Worm (Caenorhabditis elegans) whole organism, early embryonic: Measurements from ENCODE around the gene noca-1.

ENCODE experiments used
- B0310.2 ChIP-seq: sonication (generic microtip); optimal IDR thresholded peaks from 2 replicates; lab custom pipeline; 2016; ENCODE audit warnings: mild to moderate bottlenecking, missing genetic modification characterization, missing compliant biosample characterization
- F13C5.2 ChIP-seq: sonication (generic microtip); optimal IDR thresholded peaks from 2 replicates; lab custom pipeline; 2017; ENCODE audit warnings: mild to moderate bottlenecking, missing genetic modification characterization, inconsistent platforms, missing compliant biosample characterization
- aly-1 ChIP-seq: sonication (generic microtip); optimal IDR thresholded peaks from 2 replicates; lab custom pipeline; 2016; ENCODE audit warnings: missing genetic modification characterization, missing compliant biosample characterization
- ama-1 ChIP-seq: fragments of 150-350 bp; optimal IDR thresholded peaks from 2 replicates; lab custom pipeline; 2014
- ceh-13 ChIP-seq: fragments of 200-800 bp; sonication (Bioruptor generic); optimal IDR thresholded peaks from 2 replicates; lab custom pipeline; 2018; ENCODE audit warnings: mild to moderate bottlenecking, missing genetic modification characterization, missing compliant biosample characterization
- ceh-36 ChIP-seq: sonication (generic microtip); optimal IDR thresholded peaks from 2 replicates; lab custom pipeline; 2016; ENCODE audit warnings: missing genetic modification characterization, inconsistent platforms, missing compliant biosample characterization
- ets-7 ChIP-seq: sonication (generic microtip); optimal IDR thresholded peaks from 2 replicates; lab custom pipeline; 2016; ENCODE audit warnings: missing genotype, missing genetic modification characterization, missing compliant biosample characterization
- flt-1 ChIP-seq: fragments of 200-800 bp; sonication (Bioruptor generic); IDR thresholded peaks from 2 replicates; pipeline ENCODE4 v1.3.6; 2022; ENCODE audit warnings: missing genetic modification characterization, missing compliant biosample characterization
- hmbx-1 ChIP-seq: sonication (generic microtip); optimal IDR thresholded peaks from 2 replicates; lab custom pipeline; 2016; ENCODE audit warnings: mild to moderate bottlenecking, missing genetic modification characterization, missing compliant biosample characterization
- hmg-4 ChIP-seq: fragments of 200-800 bp; sonication (Bioruptor generic); optimal IDR thresholded peaks from 2 replicates; lab custom pipeline; 2018; ENCODE audit warnings: mild to moderate bottlenecking, missing genetic modification characterization, missing compliant biosample characterization
- hnd-1 ChIP-seq: sonication (generic microtip); optimal IDR thresholded peaks from 2 replicates; lab custom pipeline; 2016; ENCODE audit warnings: missing genetic modification characterization, missing compliant biosample characterization
- pes-1 ChIP-seq: fragments of 200-800 bp; sonication (Bioruptor generic); IDR thresholded peaks from 2 replicates; pipeline ENCODE4 v1.3.6; 2022; ENCODE audit warnings: missing genetic modification reagents, missing genetic modification characterization, missing compliant biosample characterization
- scrt-1 ChIP-seq: fragments of 200-800 bp; sonication (Bioruptor generic); IDR thresholded peaks from 2 replicates; pipeline ENCODE4 v1.3.6; 2022; ENCODE audit warnings: missing genetic modification characterization, missing compliant biosample characterization
- sea-1 ChIP-seq: fragments of 200-800 bp; sonication (Bioruptor generic); conservative IDR thresholded peaks from 2 replicates; pipeline ENCODE4 v1.3.6; 2022; ENCODE audit warnings: missing genetic modification characterization, missing compliant biosample characterization
- tbx-11 ChIP-seq: fragments of 200-800 bp; sonication (Bioruptor generic); IDR thresholded peaks from 2 replicates; pipeline ENCODE4 v1.3.6; 2022; ENCODE audit warnings: missing genetic modification characterization, missing compliant biosample characterization
- tbx-37 ChIP-seq: fragments of 200-800 bp; sonication (Bioruptor generic); conservative IDR thresholded peaks from 2 replicates; pipeline ENCODE4 v1.3.6; 2022; ENCODE audit warnings: missing genetic modification reagents, missing genetic modification characterization, missing compliant biosample characterization
- tra-4 ChIP-seq: sonication (generic microtip); optimal IDR thresholded peaks from 2 replicates; lab custom pipeline; 2017; ENCODE audit warnings: missing genetic modification characterization, missing compliant biosample characterization

The noca-1 gene

DNA sequence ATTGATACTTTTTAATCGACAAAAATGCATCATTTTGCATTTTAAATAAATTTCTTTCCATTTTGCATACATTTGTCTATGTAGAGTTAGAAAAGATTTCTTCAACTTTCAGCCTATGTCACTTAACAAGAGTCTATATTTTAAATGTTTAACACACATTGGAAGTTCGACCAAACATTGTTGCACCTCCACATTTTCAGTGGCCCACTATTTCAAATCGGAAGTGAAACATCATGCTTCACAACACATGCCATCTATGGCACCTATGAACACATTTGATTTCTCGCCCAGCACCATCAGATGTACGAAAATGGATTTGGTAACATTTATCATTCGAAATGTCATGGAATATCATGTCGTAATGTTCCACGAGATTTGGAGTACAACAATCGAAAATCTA, 14.0 kb upstream of the noca-1 start, which contains the start of gene dhc-3:
dhc-3 (plus strand) TSS at position 301 of the 400 bp plus-strand sequence.
- TF ChIP-seq tra-4 (no peak), aly-1 (tag; lab: Kevin White, UChicago) (no peak), ceh-36 (tag; lab: Kevin White, UChicago) (no peak), hmbx-1 (tag; lab: Kevin White, UChicago) (no peak), B0310.2 (tag; lab: Kevin White, UChicago) (no peak), flt-1 (no peak), F13C5.2 (tag; lab: Kevin White, UChicago) (no peak), pes-1 (no peak), hnd-1 (no peak), tbx-37 (GFP tag; lab: Robert Waterston, UW) (no peak), ama-1 (lab: Kevin White, UChicago) (no peak), sea-1 (no peak), hmg-4 (GFP tag; lab: Kevin White, UChicago) (no peak), tbx-11 (no peak)

DNA sequence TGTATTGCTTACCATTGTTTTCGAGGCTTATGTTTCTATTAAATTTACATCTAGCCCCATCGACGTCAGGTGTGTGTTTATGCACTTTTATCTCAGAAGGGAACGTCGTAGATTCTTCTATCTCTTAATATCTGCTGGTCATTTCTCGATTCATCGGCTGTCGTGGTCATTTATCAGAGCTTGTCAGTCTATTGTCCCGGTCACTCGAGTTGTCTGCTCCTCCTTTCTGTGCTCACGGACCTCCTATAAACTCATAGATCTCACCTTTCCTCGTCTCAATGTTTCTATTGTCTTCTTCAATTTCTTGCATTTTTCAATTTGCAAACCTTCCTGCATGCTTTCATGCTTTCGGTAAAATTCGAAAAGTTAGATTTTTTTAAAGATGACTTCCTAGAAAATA, 1.5 kb downstream of the noca-1 start:
- TF ChIP-seq ets-7 (tag; lab: Kevin White, UChicago) = no peak
- no peak for TF ChIP-seq ceh-13 (GFP tag; lab: Kevin White, UChicago)
- TF ChIP-seq ceh-36 (tag; lab: Kevin White, UChicago) = no peak
- no peak for TF ChIP-seq B0310.2 (tag; lab: Kevin White, UChicago)
- TF ChIP-seq ama-1 (lab: Kevin White, UChicago) = no peak
- TF ChIP-seq hmg-4 (GFP tag; lab: Kevin White, UChicago) = no peak
- TF ChIP-seq tbx-11 = no peak
- TF ChIP-seq pes-1 = no peak

DNA sequence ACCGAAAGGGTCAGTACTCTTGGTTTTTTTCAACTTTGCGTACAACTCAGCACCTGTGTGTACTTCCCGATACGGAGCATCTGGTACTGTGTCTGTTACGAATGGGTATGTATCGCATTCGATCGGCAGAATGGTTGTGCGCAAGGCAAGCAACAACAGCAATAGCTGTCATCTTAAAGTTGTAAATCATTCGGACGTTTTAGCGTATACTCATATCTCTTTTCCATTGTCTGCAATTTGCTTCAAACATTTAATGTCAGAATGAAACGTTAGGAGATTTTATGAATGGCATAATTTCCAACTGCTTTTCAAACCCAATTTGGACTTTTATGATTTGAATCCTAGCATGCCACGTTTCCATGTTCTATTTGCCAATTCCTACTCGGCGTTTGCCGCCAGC, 4.4 kb downstream of the noca-1 start:
- no peak for TF ChIP-seq flt-1
- no peak for TF ChIP-seq pes-1
- no peak for TF ChIP-seq ceh-36 (tag; lab: Kevin White, UChicago)
- no peak for TF ChIP-seq ceh-13 (GFP tag; lab: Kevin White, UChicago)
- no peak for TF ChIP-seq sea-1

DNA sequence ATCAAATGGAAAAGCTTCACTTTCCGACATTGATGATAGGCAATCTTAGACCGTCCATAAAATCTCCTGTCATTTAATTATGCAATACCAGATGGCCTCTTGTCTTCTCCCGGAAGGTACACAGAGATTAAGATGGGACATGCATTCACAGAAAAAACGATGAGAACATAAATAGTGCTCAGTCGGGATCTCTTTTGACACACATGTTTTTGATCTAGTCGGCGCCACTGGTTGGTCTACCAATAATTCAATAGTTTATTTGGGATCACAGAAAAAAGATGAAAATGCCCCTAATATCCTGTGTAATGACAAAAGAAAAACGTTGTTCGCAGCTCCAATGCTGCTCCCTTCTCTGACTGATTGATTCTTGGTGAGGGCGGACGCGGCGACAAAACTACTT, 8.3 kb downstream of the noca-1 start:
- TF ChIP-seq aly-1 (tag; lab: Kevin White, UChicago) (no peak), ceh-36 (tag; lab: Kevin White, UChicago) (no peak), hnd-1 (no peak), ets-7 (tag; lab: Kevin White, UChicago) (no peak), B0310.2 (tag; lab: Kevin White, UChicago) (no peak), hmg-4 (GFP tag; lab: Kevin White, UChicago) (no peak), flt-1 (no peak), tbx-11 (no peak), F13C5.2 (tag; lab: Kevin White, UChicago) (no peak), tbx-37 (GFP tag; lab: Robert Waterston, UW) (no peak), ama-1 (lab: Kevin White, UChicago) (no peak), sea-1 (no peak), ceh-13 (GFP tag; lab: Kevin White, UChicago) (no peak)

DNA sequence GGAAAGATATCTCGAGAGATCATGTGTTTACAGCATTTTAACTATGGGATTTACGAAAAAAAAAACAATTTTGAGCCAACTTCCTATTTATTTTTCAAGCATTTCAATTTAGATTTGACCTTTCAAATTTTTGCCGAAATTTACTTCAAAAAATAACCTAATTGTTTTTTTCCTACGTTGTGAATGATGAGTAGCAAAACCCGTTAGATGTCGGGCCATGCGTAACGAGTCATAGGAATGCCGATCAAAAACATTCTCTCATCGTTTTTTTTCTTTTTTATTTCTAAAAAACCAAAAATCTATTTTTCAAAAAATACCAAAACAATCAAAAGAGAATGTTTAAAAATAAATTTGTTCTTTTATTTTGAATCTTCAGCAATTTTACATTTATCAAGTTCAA, 10.2 kb downstream of the noca-1 start:
- no peak for TF ChIP-seq tbx-11
- no peak for TF ChIP-seq hnd-1
- TF ChIP-seq ceh-36 (tag; lab: Kevin White, UChicago) = no peak
- TF ChIP-seq tra-4 = no peak
- no peak for TF ChIP-seq ceh-13 (GFP tag; lab: Kevin White, UChicago)
- no peak for TF ChIP-seq flt-1
- TF ChIP-seq hmbx-1 (tag; lab: Kevin White, UChicago) = no peak
- no peak for TF ChIP-seq sea-1
- TF ChIP-seq pes-1 = no peak
- TF ChIP-seq F13C5.2 (tag; lab: Kevin White, UChicago) = no peak
- TF ChIP-seq hmg-4 (GFP tag; lab: Kevin White, UChicago) = no peak
- no peak for TF ChIP-seq scrt-1 (GFP tag; lab: Robert Waterston, UW)
- no peak for TF ChIP-seq ets-7 (tag; lab: Kevin White, UChicago)
- no peak for TF ChIP-seq aly-1 (tag; lab: Kevin White, UChicago)
- TF ChIP-seq ama-1 (lab: Kevin White, UChicago) = no peak
- no peak for TF ChIP-seq B0310.2 (tag; lab: Kevin White, UChicago)
- TF ChIP-seq tbx-37 (GFP tag; lab: Robert Waterston, UW) = no peak

DNA sequence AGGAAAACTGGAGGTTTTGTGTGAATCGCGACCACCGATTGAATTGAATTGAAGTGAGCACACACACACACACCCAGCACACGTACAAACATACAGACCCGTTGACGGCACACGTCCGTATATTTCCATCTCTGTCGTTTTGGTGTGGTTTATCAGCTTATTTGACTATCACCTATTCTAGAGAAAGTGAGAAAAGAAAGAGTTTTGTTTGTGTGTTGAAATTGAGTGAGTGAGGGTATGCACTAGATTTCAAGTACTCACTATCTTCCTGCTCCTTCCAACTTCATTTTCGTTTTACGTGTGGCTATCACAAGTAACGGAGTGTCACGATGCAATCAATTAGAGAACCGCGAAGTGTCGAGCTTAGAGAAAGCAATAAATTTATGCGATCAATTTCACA, 11.1 kb downstream of the noca-1 start:
- TF ChIP-seq aly-1 (tag; lab: Kevin White, UChicago) = no peak
- TF ChIP-seq scrt-1 (GFP tag; lab: Robert Waterston, UW) = no peak
- TF ChIP-seq ceh-36 (tag; lab: Kevin White, UChicago) = no peak
- no peak for TF ChIP-seq flt-1
- TF ChIP-seq sea-1 = no peak
- no peak for TF ChIP-seq tbx-37 (GFP tag; lab: Robert Waterston, UW)
- no peak for TF ChIP-seq tra-4
- no peak for TF ChIP-seq F13C5.2 (tag; lab: Kevin White, UChicago)
- TF ChIP-seq pes-1 = no peak
- TF ChIP-seq hmg-4 (GFP tag; lab: Kevin White, UChicago) = no peak
- TF ChIP-seq B0310.2 (tag; lab: Kevin White, UChicago) = no peak
- no peak for TF ChIP-seq tbx-11
- TF ChIP-seq ceh-13 (GFP tag; lab: Kevin White, UChicago) = no peak
- TF ChIP-seq ama-1 (lab: Kevin White, UChicago) = no peak
- no peak for TF ChIP-seq hnd-1
- TF ChIP-seq hmbx-1 (tag; lab: Kevin White, UChicago) = no peak
- no peak for TF ChIP-seq ets-7 (tag; lab: Kevin White, UChicago)

DNA sequence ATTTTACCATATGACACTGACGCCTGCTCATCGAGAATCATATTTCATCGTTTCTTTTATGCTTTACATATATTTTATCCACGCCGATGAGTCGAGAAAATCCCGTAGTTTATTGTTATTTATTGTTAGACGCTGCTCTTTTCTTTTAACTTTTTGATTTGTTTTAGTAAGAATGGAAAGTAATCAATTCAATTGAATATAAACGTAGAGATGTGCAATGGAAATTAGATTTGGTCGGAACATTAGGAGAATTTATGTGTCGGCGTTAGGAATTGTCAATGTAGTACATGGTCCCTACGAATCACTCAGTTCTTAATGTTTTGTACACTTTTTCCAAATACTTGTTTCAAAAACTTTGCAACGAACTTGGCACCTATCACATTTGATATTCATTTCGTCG, 12.5 kb downstream of the noca-1 start:
- no peak for TF ChIP-seq pes-1
- no peak for TF ChIP-seq scrt-1 (GFP tag; lab: Robert Waterston, UW)
- no peak for TF ChIP-seq F13C5.2 (tag; lab: Kevin White, UChicago)
- TF ChIP-seq ceh-36 (tag; lab: Kevin White, UChicago) = no peak
- TF ChIP-seq tbx-11 = no peak
- TF ChIP-seq ceh-13 (GFP tag; lab: Kevin White, UChicago) = no peak
- TF ChIP-seq hmg-4 (GFP tag; lab: Kevin White, UChicago) = no peak
- no peak for TF ChIP-seq hmbx-1 (tag; lab: Kevin White, UChicago)
- no peak for TF ChIP-seq aly-1 (tag; lab: Kevin White, UChicago)
- TF ChIP-seq tra-4 = no peak
- no peak for TF ChIP-seq flt-1
- no peak for TF ChIP-seq hnd-1
- TF ChIP-seq sea-1 = no peak
- TF ChIP-seq tbx-37 (GFP tag; lab: Robert Waterston, UW) = no peak
- TF ChIP-seq ets-7 (tag; lab: Kevin White, UChicago) = no peak
- TF ChIP-seq ama-1 (lab: Kevin White, UChicago) = no peak
- no peak for TF ChIP-seq B0310.2 (tag; lab: Kevin White, UChicago)
